Fruit fly (Drosophila melanogaster): ENCODE data around the gene Vta1.

DNA sequence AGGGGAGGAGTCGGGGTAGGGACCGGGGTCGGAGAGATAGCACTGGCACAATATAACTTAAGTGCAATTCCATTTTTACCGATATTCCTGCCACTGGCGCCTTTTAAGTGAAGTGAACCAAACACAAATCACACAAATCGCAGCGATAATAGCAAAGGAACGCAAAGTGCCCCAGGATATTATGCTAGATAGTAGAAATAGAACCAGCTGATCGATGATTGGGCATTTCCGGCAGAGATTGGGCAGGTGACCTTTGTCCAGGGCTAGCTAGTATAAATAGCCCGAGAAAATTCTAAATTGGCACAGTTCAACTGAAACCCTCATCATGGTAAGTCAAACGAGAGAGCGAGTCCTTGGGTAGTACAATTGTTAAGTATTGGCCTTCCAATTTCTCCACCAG lies 41.6 kb upstream of the Vta1 start, which contains the start of gene CG12011:
- no peak for TF ChIP-seq Myc (optimal IDR thresholded peaks at IDR 0.05)
- TF ChIP-seq Sp1 (GFP tag; optimal IDR thresholded peaks at IDR 0.05), result no peak
- no peak for TF ChIP-seq fru (GFP tag; optimal IDR thresholded peaks at IDR 0.05)
- TF ChIP-seq usp (GFP tag; optimal IDR thresholded peaks at IDR 0.05), result no peak

Measured in whole organism, wandering third instar larva.